Worm (Caenorhabditis elegans) whole organism, late embryonic: ENCODE measurements around the gene nas-25.

Experiments
- dmd-4 ChIP-seq: sonication (generic microtip); optimal IDR thresholded peaks from 2 replicates; lab custom pipeline; 2016; ENCODE audit warnings: borderline replicate concordance, missing genetic modification characterization, missing compliant biosample characterization
- elt-2 ChIP-seq: sonication (generic microtip); optimal IDR thresholded peaks from 2 replicates; lab custom pipeline; 2016; ENCODE audit warnings: missing genetic modification reagents, missing genetic modification characterization, missing compliant biosample characterization
- elt-4 ChIP-seq: sonication (generic microtip); optimal IDR thresholded peaks from 2 replicates; lab custom pipeline; 2016; ENCODE audit warnings: missing genetic modification characterization, missing compliant biosample characterization
- fkh-10 ChIP-seq: fragments of 150-350 bp; optimal IDR thresholded peaks from 2 replicates; lab custom pipeline; 2014; ENCODE audit warnings: missing biosample characterization, missing genetic modification reagents, missing genetic modification characterization
- nfya-1 ChIP-seq: sonication (generic microtip); optimal IDR thresholded peaks from 2 replicates; lab custom pipeline; 2017; ENCODE audit warnings: missing genetic modification characterization, mild to moderate bottlenecking, missing compliant biosample characterization, antibody characterized with exemption, moderate library complexity
- pha-4 ChIP-seq: fragments of 150-350 bp; optimal IDR thresholded peaks from 2 replicates; lab custom pipeline; 2018; ENCODE audit warnings: missing biosample characterization, missing genetic modification reagents, missing genetic modification characterization
- rnt-1 ChIP-seq: sonication (generic microtip); optimal IDR thresholded peaks from 2 replicates; lab custom pipeline; 2016; ENCODE audit warnings: missing genetic modification characterization, missing compliant biosample characterization
- tbx-2 ChIP-seq: sonication (generic microtip); optimal IDR thresholded peaks from 2 replicates; lab custom pipeline; 2016; ENCODE audit warnings: missing genetic modification characterization, missing compliant biosample characterization

ce11 chrII:8813659-8814058 lies 12.2 kb upstream of the nas-25 start:
- TF ChIP-seq elt-4 (tag; lab: Kevin White, UChicago) (no peak), pha-4 (tag; lab: Kevin White, UChicago) (no peak), rnt-1 (tag; lab: Kevin White, UChicago) (no peak), elt-2 (no peak), tbx-2 (tag; lab: Kevin White, UChicago) (no peak), nfya-1 (tag; lab: Kevin White, UChicago) (no peak), dmd-4 (tag; lab: Kevin White, UChicago) (no peak), fkh-10 (GFP tag; lab: Kevin White, UChicago) (no peak)
